Worm (Caenorhabditis elegans): ENCODE results near the gene rap-3.
A peak's percentile ranks its signal among the peaks of the same experiment; 100 is the strongest.

The rap-3 gene

ce11 chrIV:11142314-11143227, 34.5 kb upstream of the rap-3 start, which contains the start of gene skih-2:
Gene skih-2 (minus strand): TSS chrIV:11142364.
- TF ChIP-seq ceh-19 (GFP tag; optimal IDR thresholded peaks at IDR 0.05): no peak
- TF ChIP-seq eyg-1 (tag; optimal IDR thresholded peaks at IDR 0.05): no peak
- TF ChIP-seq pax-1 (tag; optimal IDR thresholded peaks at IDR 0.05): no peak
- no peak for TF ChIP-seq hlh-13 (GFP tag; optimal IDR thresholded peaks at IDR 0.05)
- TF ChIP-seq gmeb-2 (tag; optimal IDR thresholded peaks at IDR 0.05): no peak
- no peak for TF ChIP-seq ceh-31 (tag; optimal IDR thresholded peaks at IDR 0.05)
- peak; percentile 90 for TF ChIP-seq ceh-34 (tag; optimal IDR thresholded peaks at IDR 0.05)
- TF ChIP-seq dmd-4 (tag; optimal IDR thresholded peaks at IDR 0.05; ENCODE audit: borderline replicate concordance): no peak
- TF ChIP-seq tbx-2 (tag; optimal IDR thresholded peaks at IDR 0.05): no peak
- TF ChIP-seq ceh-30 (tag; optimal IDR thresholded peaks at IDR 0.05): no peak
- TF ChIP-seq che-1 (tag; optimal IDR thresholded peaks at IDR 0.05): no peak
- peak; percentile 27 for TF ChIP-seq nfya-1 (tag; optimal IDR thresholded peaks at IDR 0.05)
- no peak for TF ChIP-seq elt-4 (tag; optimal IDR thresholded peaks at IDR 0.05)

DNA sequence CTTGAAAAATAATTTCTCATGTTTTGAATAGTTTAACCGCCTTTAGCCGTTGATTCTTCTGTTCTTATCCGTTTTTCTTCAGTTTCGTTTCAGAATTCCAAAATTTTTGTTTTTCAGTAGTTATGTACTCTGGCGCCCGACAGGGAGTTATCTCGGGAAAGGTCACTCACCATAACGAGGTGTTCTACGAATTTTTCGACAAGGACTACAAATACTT, 33.9 kb upstream of the rap-3 start, which contains the start of gene F01G4.4:
Gene F01G4.4 (plus strand): TSS at position 118 of the 217 bp plus-strand sequence.
- no peak for TF ChIP-seq ceh-30 (tag; optimal IDR thresholded peaks at IDR 0.05)
- no peak for TF ChIP-seq rnt-1 (tag; optimal IDR thresholded peaks at IDR 0.05)
- no peak for TF ChIP-seq pat-9 (tag; optimal IDR thresholded peaks at IDR 0.05)
- no peak for TF ChIP-seq Y22D7AL.16 (tag; optimal IDR thresholded peaks at IDR 0.05)
- TF ChIP-seq ceh-34 (tag; optimal IDR thresholded peaks at IDR 0.05): no peak
- no peak for TF ChIP-seq pag-3 (tag; optimal IDR thresholded peaks at IDR 0.05; ENCODE audit: borderline replicate concordance)
- TF ChIP-seq ztf-16 (tag; optimal IDR thresholded peaks at IDR 0.05): no peak
- no peak for TF ChIP-seq ref-2 (tag; optimal IDR thresholded peaks at IDR 0.05)
- TF ChIP-seq hlh-8 (tag; optimal IDR thresholded peaks at IDR 0.05): no peak
- no peak for TF ChIP-seq fkh-6 (tag; optimal IDR thresholded peaks at IDR 0.05)
- no peak for TF ChIP-seq pha-2 (tag; optimal IDR thresholded peaks at IDR 0.05)

DNA sequence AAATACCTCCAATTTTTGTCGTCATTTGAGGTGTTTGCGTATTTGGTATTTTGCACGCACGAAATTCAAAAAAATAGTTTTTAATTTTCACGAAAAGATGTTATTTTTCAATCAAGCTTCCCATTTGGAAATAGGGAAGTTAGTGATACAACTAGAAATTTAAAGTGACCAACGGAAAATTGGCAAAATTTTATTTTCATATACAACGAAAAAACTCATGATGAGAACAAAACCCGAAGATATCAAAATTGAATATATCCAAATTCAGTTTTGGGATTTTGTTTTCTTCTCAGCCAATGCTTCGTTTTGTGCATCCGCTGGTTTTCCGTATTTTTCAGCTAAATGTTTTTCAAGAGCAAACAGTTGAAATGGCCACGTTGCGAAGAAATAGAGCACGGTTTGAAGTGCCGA, 31.1 kb upstream of the rap-3 start:
- TF ChIP-seq dmd-4 (tag; optimal IDR thresholded peaks at IDR 0.05; ENCODE audit: borderline replicate concordance) (no peak), pqm-1 (tag; optimal IDR thresholded peaks at IDR 0.05) (no peak), tbx-2 (tag; optimal IDR thresholded peaks at IDR 0.05) (no peak), nhr-11 (tag; optimal IDR thresholded peaks at IDR 0.05) (no peak), fkh-10 (GFP tag; optimal IDR thresholded peaks at IDR 0.05) (no peak), K02D7.2 (tag; optimal IDR thresholded peaks at IDR 0.05) (no peak), hlh-6 (tag; optimal IDR thresholded peaks at IDR 0.05) (no peak), syd-9 (tag; optimal IDR thresholded peaks at IDR 0.05) (no peak), ref-2 (tag; optimal IDR thresholded peaks at IDR 0.05) (no peak), ceh-6 (GFP tag; optimal IDR thresholded peaks at IDR 0.05) (no peak), tbx-7 (tag; optimal IDR thresholded peaks at IDR 0.05) (no peak), ceh-2 (tag; optimal IDR thresholded peaks at IDR 0.05) (no peak), C38D4.7 (GFP tag; optimal IDR thresholded peaks at IDR 0.05) (no peak), ceh-31 (tag; optimal IDR thresholded peaks at IDR 0.05) (no peak), ceh-24 (tag; optimal IDR thresholded peaks at IDR 0.05) (no peak), pros-1 (tag; optimal IDR thresholded peaks at IDR 0.05) (no peak)

- TF ChIP-seq ceh-18 (tag; optimal IDR thresholded peaks at IDR 0.05) (no peak), sdc-2 (tag; optimal IDR thresholded peaks at IDR 0.05) (no peak), ztf-16 (tag; optimal IDR thresholded peaks at IDR 0.05) (no peak), elt-4 (tag; optimal IDR thresholded peaks at IDR 0.05) (no peak), sox-4 (tag; optimal IDR thresholded peaks at IDR 0.05) (no peak), tbx-2 (tag; optimal IDR thresholded peaks at IDR 0.05) (no peak), hlh-30 (tag; optimal IDR thresholded peaks at IDR 0.05; ENCODE audit: insufficient read depth) (no peak), Y22D7AL.16 (tag; optimal IDR thresholded peaks at IDR 0.05) (no peak), ceh-34 (tag; optimal IDR thresholded peaks at IDR 0.05) (no peak), rnt-1 (tag; optimal IDR thresholded peaks at IDR 0.05) (no peak), pha-4 (tag; optimal IDR thresholded peaks at IDR 0.05) (no peak)
Observed at ce11 chrIV:11146492-11146891, 30.6 kb upstream of the rap-3 start.
